Fruit fly (Drosophila melanogaster) whole organism, embryonic: Measurements from ENCODE around the gene Ldh.

Source experiments
- ATbp ChIP-seq: fragments of 200-800 bp; sonication (Bioruptor generic); optimal IDR thresholded peaks from 2 replicates; lab custom pipeline; 2017; ENCODE audit warnings: missing biosample characterization, mild to moderate bottlenecking, missing genetic modification characterization, missing genetic modification reagents
- Adf1 ChIP-seq: fragments of 200-800 bp; sonication (Bioruptor generic); IDR thresholded peaks from 2 replicates; pipeline ENCODE4 v1.3.6; 2022; ENCODE audit warnings: missing biosample characterization, missing genetic modification characterization
- Awh ChIP-seq: fragments of 200-800 bp; sonication (Bioruptor generic); IDR thresholded peaks from 2 replicates; pipeline ENCODE4, ENCODE4 v1.3.6; 2022; ENCODE audit warnings: missing biosample characterization, missing genetic modification characterization
- Bgb ChIP-seq: fragments of 200-800 bp; sonication (Bioruptor generic); IDR thresholded peaks from 2 replicates; pipeline ENCODE4 v1.3.6; 2022; ENCODE audit warnings: missing biosample characterization, missing genetic modification characterization; ENCODE audit not compliant: partially characterized antibody
- CG1024 ChIP-seq: fragments of 200-800 bp; sonication (Bioruptor generic); IDR thresholded peaks from 2 replicates; pipeline ENCODE4 v1.3.6; 2022; ENCODE audit warnings: missing biosample characterization, missing genetic modification characterization
- CG10267 ChIP-seq: fragments of 200-800 bp; sonication (Bioruptor generic); optimal IDR thresholded peaks from 2 replicates; lab custom pipeline; 2018; ENCODE audit warnings: missing biosample characterization, mild to moderate bottlenecking, missing genetic modification characterization, moderate library complexity
- CG10274 ChIP-seq: fragments of 200-800 bp; sonication (Bioruptor generic); optimal IDR thresholded peaks from 3 replicates; lab custom pipeline; 2017; ENCODE audit warnings: missing biosample characterization, mild to moderate bottlenecking, missing genetic modification characterization
- CG12219 ChIP-seq: fragments of 200-800 bp; sonication (Bioruptor generic); optimal IDR thresholded peaks from 3 replicates; lab custom pipeline; 2018; ENCODE audit warnings: missing biosample characterization, mild to moderate bottlenecking, missing genetic modification characterization
- CG1233 ChIP-seq: fragments of 200-800 bp; sonication (Bioruptor generic); optimal IDR thresholded peaks from 4 replicates; lab custom pipeline; 2018; ENCODE audit warnings: missing biosample characterization, mild to moderate bottlenecking, missing genetic modification characterization
- CG12769 ChIP-seq: fragments of 200-800 bp; sonication (Bioruptor generic); optimal IDR thresholded peaks from 2 replicates; lab custom pipeline; 2019; ENCODE audit warnings: missing biosample characterization, mild to moderate bottlenecking, missing genetic modification characterization, moderate library complexity
- CG13894 ChIP-seq: fragments of 200-800 bp; sonication (Bioruptor generic); optimal IDR thresholded peaks from 3 replicates; lab custom pipeline; 2018; ENCODE audit warnings: missing biosample characterization, mild to moderate bottlenecking, missing genetic modification characterization, moderate library complexity
- CG17802 ChIP-seq: fragments of 200-800 bp; sonication (Bioruptor generic); optimal IDR thresholded peaks from 2 replicates; lab custom pipeline; 2018; ENCODE audit warnings: missing biosample characterization, mild to moderate bottlenecking, missing genetic modification characterization, moderate library complexity
- CG2712 ChIP-seq: fragments of 200-800 bp; optimal IDR thresholded peaks from 3 replicates; lab custom pipeline; 2019; ENCODE audit warnings: missing biosample characterization, mild to moderate bottlenecking, missing genetic modification characterization, moderate library complexity
- CG2889 ChIP-seq: fragments of 200-800 bp; sonication (Bioruptor generic); IDR thresholded peaks from 3 replicates; pipeline ENCODE4 v1.3.6; 2022; ENCODE audit warnings: missing biosample characterization, missing genetic modification characterization
- CG31224 ChIP-seq: fragments of 200-800 bp; sonication (Bioruptor generic); IDR thresholded peaks from 2 replicates; pipeline ENCODE4 v1.3.6; 2022; ENCODE audit warnings: missing biosample characterization, missing genetic modification characterization
- CG32532 ChIP-seq: fragments of 200-800 bp; sonication (Bioruptor generic); IDR thresholded peaks from 2 replicates; pipeline ENCODE4 v1.3.6; 2022; ENCODE audit warnings: missing biosample characterization, missing genetic modification characterization
- CG4404 ChIP-seq: fragments of 200-800 bp; sonication (Bioruptor generic); IDR thresholded peaks from 2 replicates; pipeline ENCODE4 v1.3.6; 2022; ENCODE audit warnings: missing biosample characterization, missing genetic modification characterization
- CG4820 ChIP-seq: fragments of 200-800 bp; sonication (Bioruptor generic); optimal IDR thresholded peaks from 3 replicates; lab custom pipeline; 2016; ENCODE audit warnings: missing biosample characterization, missing genetic modification characterization
- CG7928 ChIP-seq: fragments of 200-800 bp; sonication (Bioruptor generic); optimal IDR thresholded peaks from 2 replicates; lab custom pipeline; 2017; ENCODE audit warnings: missing biosample characterization, mild to moderate bottlenecking, missing genetic modification characterization
- CG8765 ChIP-seq: fragments of 200-800 bp; sonication (Bioruptor generic); IDR thresholded peaks from 2 replicates; pipeline ENCODE4 v1.3.6; 2022; ENCODE audit warnings: missing biosample characterization, missing genetic modification characterization
- CG9215 ChIP-seq: fragments of 200-800 bp; sonication (Bioruptor generic); IDR thresholded peaks from 2 replicates; pipeline ENCODE4 v1.3.6; 2022; ENCODE audit warnings: missing biosample characterization, missing genetic modification characterization
- Dad ChIP-seq: fragments of 200-800 bp; sonication (Bioruptor generic); optimal IDR thresholded peaks from 3 replicates; lab custom pipeline; 2016; ENCODE audit warnings: missing biosample characterization, missing genetic modification characterization
- Deaf1 ChIP-seq: fragments of 200-800 bp; optimal IDR thresholded peaks from 3 replicates; lab custom pipeline; 2019; ENCODE audit warnings: missing biosample characterization, mild to moderate bottlenecking, missing genetic modification characterization, moderate library complexity
- Doc2 ChIP-seq: fragments of 200-800 bp; sonication (Bioruptor generic); IDR thresholded peaks from 2 replicates; pipeline ENCODE4 v1.3.6; 2022; ENCODE audit warnings: missing biosample characterization, missing genetic modification characterization
- E2f1 ChIP-seq: fragments of 200-800 bp; sonication (Bioruptor generic); IDR thresholded peaks from 2 replicates; pipeline ENCODE4 v1.3.6; 2022; ENCODE audit warnings: missing biosample characterization, missing genetic modification characterization
- E2f2 ChIP-seq: fragments of 200-800 bp; sonication (Bioruptor generic); IDR thresholded peaks from 2 replicates; pipeline ENCODE4 v1.3.6; 2022; ENCODE audit warnings: missing biosample characterization, missing genetic modification characterization
- MESR4 ChIP-seq: fragments of 200-800 bp; sonication (Bioruptor generic); optimal IDR thresholded peaks from 2 replicates; lab custom pipeline; 2018; ENCODE audit warnings: missing biosample characterization, mild to moderate bottlenecking, missing genetic modification characterization, moderate library complexity
- Med ChIP-seq: fragments of 200-800 bp; sonication (Bioruptor generic); peaks from one replicate; lab custom pipeline; 2016; ENCODE audit warnings: missing biosample characterization, missing genetic modification characterization, mild to moderate bottlenecking, inconsistent platforms, moderate library complexity
- PHDP ChIP-seq: fragments of 200-800 bp; sonication (Bioruptor generic); optimal IDR thresholded peaks from 3 replicates; lab custom pipeline; 2018; ENCODE audit warnings: missing biosample characterization, mild to moderate bottlenecking, missing genetic modification characterization, moderate library complexity
- al ChIP-seq: fragments of 200-800 bp; sonication (Bioruptor generic); IDR thresholded peaks from 2 replicates; pipeline ENCODE4 v1.3.6; 2022; ENCODE audit warnings: missing biosample characterization, missing genetic modification characterization
- chinmo ChIP-seq: fragments of 200-800 bp; sonication (Bioruptor generic); IDR thresholded peaks from 4 replicates; pipeline ENCODE4 v1.3.6; 2022; ENCODE audit warnings: missing biosample characterization, missing genetic modification characterization; ENCODE audit not compliant: partially characterized antibody
- crc ChIP-seq: fragments of 200-800 bp; sonication (Bioruptor generic); optimal IDR thresholded peaks from 2 replicates; lab custom pipeline; 2016; ENCODE audit warnings: missing biosample characterization, missing genetic modification characterization
- emc ChIP-seq: fragments of 200-800 bp; sonication (Bioruptor generic); optimal IDR thresholded peaks from 2 replicates; lab custom pipeline; 2016; ENCODE audit warnings: missing biosample characterization, missing genetic modification characterization
- gsb-n ChIP-seq: fragments of 200-800 bp; sonication (Bioruptor generic); optimal IDR thresholded peaks from 3 replicates; lab custom pipeline; 2018; ENCODE audit warnings: missing biosample characterization, mild to moderate bottlenecking, missing genetic modification characterization
- lbe ChIP-seq: fragments of 200-800 bp; sonication (Bioruptor generic); optimal IDR thresholded peaks from 2 replicates; lab custom pipeline; 2016; ENCODE audit warnings: missing biosample characterization, mild to moderate bottlenecking, missing genetic modification characterization
- lola ChIP-seq, 3 experiments: fragments of >200 bp in 2 of 3; fragments of 200-800 bp in 1 of 3; sonication (Bioruptor generic) in 1 of 3; optimal IDR thresholded peaks; 2 replicates each; lab custom pipeline; 2017 to 2019; ENCODE audit warnings: missing biosample characterization in 3 of 3, missing genetic modification characterization in 3 of 3, mild to moderate bottlenecking in 1 of 3, moderate library complexity in 1 of 3
- luna ChIP-seq: fragments of 200-800 bp; sonication (Bioruptor generic); optimal IDR thresholded peaks from 2 replicates; lab custom pipeline; 2016; ENCODE audit warnings: missing biosample characterization, missing genetic modification characterization
- odd ChIP-seq: fragments of 200-800 bp; sonication (Bioruptor generic); optimal IDR thresholded peaks from 2 replicates; lab custom pipeline; 2017; ENCODE audit warnings: missing biosample characterization, mild to moderate bottlenecking, missing genetic modification characterization
- schlank ChIP-seq: fragments of 200-800 bp; sonication (Bioruptor generic); optimal IDR thresholded peaks from 2 replicates; lab custom pipeline; 2018; ENCODE audit warnings: missing biosample characterization, mild to moderate bottlenecking, missing genetic modification characterization
- sd ChIP-seq: fragments of 200-800 bp; sonication (Bioruptor generic); optimal IDR thresholded peaks from 3 replicates; lab custom pipeline; 2018; ENCODE audit warnings: missing biosample characterization, mild to moderate bottlenecking, missing genetic modification characterization, moderate library complexity
- shn ChIP-seq: fragments of 200-800 bp; sonication (Bioruptor generic); optimal IDR thresholded peaks from 3 replicates; lab custom pipeline; 2016; ENCODE audit warnings: missing biosample characterization, missing genetic modification characterization
- sug ChIP-seq: fragments of 200-800 bp; optimal IDR thresholded peaks from 2 replicates; lab custom pipeline; 2019; ENCODE audit warnings: missing biosample characterization, mild to moderate bottlenecking, missing genetic modification characterization, moderate library complexity

Gene Ldh

DNA sequence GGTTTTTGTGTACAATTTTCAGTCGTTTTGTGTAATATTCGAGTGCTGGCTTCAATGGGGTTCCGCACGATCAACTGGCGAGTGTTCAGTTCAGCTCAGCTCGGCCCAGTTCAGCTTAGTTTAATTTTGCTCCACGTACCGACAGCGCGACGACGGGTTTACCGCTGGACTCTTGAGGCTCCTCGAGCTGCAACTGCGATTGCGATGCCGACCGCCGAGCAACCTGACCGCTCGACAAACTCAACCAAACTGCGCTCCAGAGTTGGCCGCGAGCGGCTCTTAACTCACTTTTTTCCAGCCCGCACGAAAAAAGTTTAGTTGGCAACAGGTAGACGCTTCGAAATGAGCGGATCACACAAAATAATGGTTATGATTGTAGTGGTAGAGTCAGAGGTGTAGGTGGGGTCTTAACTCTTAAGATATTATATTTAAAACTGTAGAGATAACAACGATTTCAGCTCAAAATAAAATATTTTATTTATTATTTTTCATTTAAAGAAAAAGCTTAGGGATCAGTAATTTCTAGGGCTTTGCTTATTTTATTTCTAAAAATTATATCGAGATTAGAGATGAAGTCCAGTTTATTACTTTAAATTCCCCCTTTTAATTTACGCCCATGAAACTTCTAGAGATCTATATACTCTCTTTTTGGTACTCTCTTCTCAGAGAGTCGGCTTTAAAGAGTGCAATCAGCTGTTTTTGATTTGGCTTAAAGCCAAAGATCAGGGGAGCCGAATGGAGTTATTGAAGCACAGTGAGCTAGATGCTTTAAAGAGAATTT lies 5.9 kb downstream of the Ldh start, which contains the start of gene Best2 (continued):
- TF ChIP-seq lola (GFP tag; optimal IDR thresholded peaks at IDR 0.05; lab: Kevin White, UChicago): peak in 1 of 3 experiments; percentile 88
- TF ChIP-seq Bgb (GFP tag; lab: Robert Waterston, UW): peak; percentile 22; the same call in 1 of the 2 replicates
- TF ChIP-seq Doc2 (GFP tag; lab: Robert Waterston, UW): peak; percentile 50
- TF ChIP-seq CG1233 (GFP tag; lab: Kevin White, UChicago): peak; percentile 82
- peak; percentile 92 for TF ChIP-seq CG2712 (tag; lab: Kevin White, UChicago)
- peak; percentile 58 for TF ChIP-seq CG12219
- peak; percentile 50 for TF ChIP-seq schlank (tag; lab: Kevin White, UChicago)
- peak; percentile 66 for TF ChIP-seq CG1024 (GFP tag; lab: Robert Waterston, UW)
- TF ChIP-seq CG9215 (GFP tag; lab: Robert Waterston, UW): peak; percentile 95
- TF ChIP-seq odd (GFP tag; lab: Kevin White, UChicago): peak; percentile 82
- peak; percentile 50 for TF ChIP-seq CG7928 (GFP tag; lab: Kevin White, UChicago)
- TF ChIP-seq CG31224: peak; percentile 89
- peak; percentile 91 for TF ChIP-seq sug (tag; lab: Kevin White, UChicago)
- TF ChIP-seq luna (GFP tag; lab: Kevin White, UChicago): no peak
- peak; percentile 95 for TF ChIP-seq al
- peak; percentile 61 for TF ChIP-seq crc
- peak; percentile 76 for TF ChIP-seq CG4820 (GFP tag; lab: Kevin White, UChicago)
- TF ChIP-seq MESR4 (GFP tag; lab: Kevin White, UChicago): no peak
- peak; percentile 86 for TF ChIP-seq PHDP (tag; lab: Kevin White, UChicago)
- peak; percentile 78 for TF ChIP-seq Awh (GFP tag; lab: Robert Waterston, UW)
- TF ChIP-seq, all 482 proteins: peak for 384

- TF ChIP-seq CG10267 (tag; lab: Kevin White, UChicago): no peak
- TF ChIP-seq sd (tag; lab: Kevin White, UChicago): peak; percentile 92
- TF ChIP-seq lbe: no peak
- TF ChIP-seq Med (GFP tag; lab: Kevin White, UChicago): peak; percentile 11
- TF ChIP-seq CG8765 (GFP tag; lab: Robert Waterston, UW): no peak
- no peak for TF ChIP-seq shn (GFP tag; lab: Kevin White, UChicago)
- no peak for TF ChIP-seq CG32532 (GFP tag; lab: Robert Waterston, UW)
- TF ChIP-seq CG4404: no peak
- peak; percentile 37 for TF ChIP-seq CG13894 (tag; lab: Kevin White, UChicago)
- TF ChIP-seq chinmo (GFP tag; lab: Robert Waterston, UW): peak; percentile 72; the same call in 1 of the 4 replicates
- no peak for TF ChIP-seq E2f1 (GFP tag; lab: Robert Waterston, UW)
- no peak for TF ChIP-seq CG17802 (tag; lab: Kevin White, UChicago)
- peak; percentile 18 for TF ChIP-seq CG10274 (GFP tag; lab: Kevin White, UChicago)
- no peak for TF ChIP-seq Dad (GFP tag; lab: Kevin White, UChicago)
- no peak for TF ChIP-seq CG2889 (GFP tag; lab: Robert Waterston, UW)
- no peak for TF ChIP-seq E2f2 (GFP tag; lab: Robert Waterston, UW)
- TF ChIP-seq emc (GFP tag; lab: Kevin White, UChicago): no peak
- TF ChIP-seq CG1233 (GFP tag; lab: Kevin White, UChicago): no peak
- TF ChIP-seq Adf1 (GFP tag; lab: Robert Waterston, UW): no peak
- peak; percentile 17 for TF ChIP-seq CG12769 (tag; lab: Kevin White, UChicago)
- TF ChIP-seq ATbp (GFP tag; lab: Kevin White, UChicago): no peak
- no peak for TF ChIP-seq crc
- TF ChIP-seq Deaf1: no peak
- no peak for TF ChIP-seq gsb-n (tag; lab: Kevin White, UChicago)
Measured at dm6 chr3L:6254427-6255105, 7.9 kb downstream of the Ldh start.
